Worm (Caenorhabditis elegans) whole organism, L4 larva: ENCODE results near the gene E04D5.4.

Experiments
- F26F4.8 ChIP-seq: fragments of 200-800 bp; sonication (Bioruptor generic); conservative IDR thresholded peaks from 2 replicates; pipeline ENCODE4 v1.3.6; 2022; ENCODE audit warnings: missing genetic modification characterization, missing compliant biosample characterization
- ZK546.5 ChIP-seq, 2 experiments: sonication (generic microtip); optimal IDR thresholded peaks; 2 replicates each; lab custom pipeline; 2017; ENCODE audit warnings: missing biosample characterization in 2 of 2, missing genetic modification characterization in 2 of 2
- ama-1 ChIP-seq: fragments of 150-350 bp; optimal IDR thresholded peaks from 2 replicates; lab custom pipeline; 2014; ENCODE audit warnings: inconsistent platforms, mixed read lengths
- ceh-82 ChIP-seq: sonication (generic microtip); optimal IDR thresholded peaks from 2 replicates; lab custom pipeline; 2017; ENCODE audit warnings: missing biosample characterization, missing genetic modification characterization
- hmg-1.1 ChIP-seq: fragments of 200-800 bp; sonication (Bioruptor generic); IDR thresholded peaks from 2 replicates; pipeline ENCODE4 v1.3.6; 2022; ENCODE audit warnings: missing genetic modification reagents, missing genetic modification characterization, missing compliant biosample characterization
- jun-1 ChIP-seq: fragments of 150-350 bp; optimal IDR thresholded peaks from 2 replicates; lab custom pipeline; 2014; ENCODE audit warnings: missing biosample characterization, missing genetic modification reagents, missing genetic modification characterization
- lsy-2 ChIP-seq, 2 experiments: fragments of 150-350 bp in 1 of 2; sonication (generic microtip) in 1 of 2; optimal IDR thresholded peaks; 2 replicates each; lab custom pipeline; 2014 to 2017; ENCODE audit warnings: missing biosample characterization in 2 of 2, missing genetic modification characterization in 2 of 2
- nhr-42 ChIP-seq: fragments of 200-800 bp; sonication (Bioruptor generic); IDR thresholded peaks from 2 replicates; pipeline ENCODE4 v1.3.6; 2022; ENCODE audit warnings: missing genetic modification characterization, missing compliant biosample characterization
- pha-4 ChIP-seq, 2 experiments: fragments of 150-350 bp in 1 of 2; fragments of 200-800 bp in 1 of 2; sonication (Bioruptor generic) in 1 of 2; IDR thresholded peaks in 1 of 2; optimal IDR thresholded peaks in 1 of 2; 2 replicates each; pipeline versions ENCODE4 v1.3.6 to Lab custom; 2014 to 2022; ENCODE audit warnings: missing genetic modification characterization in 2 of 2, missing genetic modification reagents in 2 of 2, missing biosample characterization in 1 of 2, missing compliant biosample characterization in 1 of 2
- pqm-1 ChIP-seq: sonication (generic microtip); optimal IDR thresholded peaks from 2 replicates; lab custom pipeline; 2017; ENCODE audit warnings: missing biosample characterization, missing genetic modification characterization
- snpc-4 ChIP-seq: fragments of 150-350 bp; optimal IDR thresholded peaks from 2 replicates; lab custom pipeline; 2014; ENCODE audit warnings: missing biosample characterization, missing genetic modification characterization

DNA sequence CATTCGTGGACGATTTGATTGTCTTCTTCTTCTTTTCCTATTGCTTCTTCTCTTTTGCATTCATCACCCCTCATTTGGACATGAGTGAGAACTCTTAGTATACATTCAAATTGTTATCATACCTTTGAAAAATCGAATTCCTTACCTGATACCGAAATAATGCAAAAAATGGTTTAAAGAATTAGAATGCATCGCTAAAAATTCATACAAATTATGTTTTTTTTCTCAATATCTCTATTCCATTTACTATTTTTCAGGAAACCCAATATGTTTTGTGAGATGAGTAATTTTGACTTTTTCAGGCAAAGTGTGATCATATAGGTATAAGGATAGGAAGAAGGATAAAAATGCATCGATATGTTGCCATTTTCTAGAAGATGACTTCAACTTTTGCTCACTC lies 16.9 kb downstream of the E04D5.4 start, which contains the start of gene ZK673.11:
- TF ChIP-seq pha-4 (GFP tag; IDR thresholded peaks at IDR 0.05; lab: Robert Waterston, UW) = no peak
- TF ChIP-seq pha-4 (tag; optimal IDR thresholded peaks at IDR 0.05; lab: Kevin White, UChicago) = no peak
- TF ChIP-seq hmg-1.1 (GFP tag; lab: Robert Waterston, UW) = no peak
- TF ChIP-seq ceh-82 (tag; lab: Kevin White, UChicago) = no peak
- TF ChIP-seq F26F4.8 (GFP tag; lab: Robert Waterston, UW) = no peak
- no peak for TF ChIP-seq ZK546.5 (tag; optimal IDR thresholded peaks at IDR 0.05; lab: Kevin White, UChicago)
- no peak for TF ChIP-seq pqm-1 (tag; lab: Kevin White, UChicago)
- TF ChIP-seq snpc-4 (tag; lab: Kevin White, UChicago) = no peak
- no peak for TF ChIP-seq ama-1
- no peak for TF ChIP-seq nhr-42
- TF ChIP-seq jun-1 (tag; lab: Kevin White, UChicago) = no peak
- no peak for TF ChIP-seq lsy-2 (tag; optimal IDR thresholded peaks at IDR 0.05; lab: Kevin White, UChicago)
